Worm (Caenorhabditis elegans) whole organism, L1 larva: Measurements from ENCODE around the gene R01H2.1.

Experiments
- fkh-4 ChIP-seq: sonication (generic microtip); optimal IDR thresholded peaks from 2 replicates; lab custom pipeline; 2016; ENCODE audit warnings: missing compliant biosample characterization, missing genetic modification characterization, borderline replicate concordance
- snpc-4 ChIP-seq: fragments of 150-350 bp; optimal IDR thresholded peaks from 2 replicates; lab custom pipeline; 2014; ENCODE audit warnings: missing biosample characterization, missing genetic modification characterization

ce11 chrIII:7100001-7100400, 37.3 kb downstream of the R01H2.1 start, which contains the start of gene ZK418.11:
- TF ChIP-seq fkh-4 (tag; lab: Kevin White, UChicago) (no peak), snpc-4 (tag; lab: Kevin White, UChicago) (no peak)
